Fruit fly (Drosophila melanogaster): Measurements from ENCODE around the gene CG9515.

The CG9515 gene

dm6 chr2L:8955597-8956335, 12.7 kb upstream of the CG9515 start:
- TF ChIP-seq kay (GFP tag; ENCODE audit: borderline replicate concordance) (peak; percentile 14), CG11617 (GFP tag; optimal IDR thresholded peaks at IDR 0.05) (no peak), pad (GFP tag; optimal IDR thresholded peaks at IDR 0.05) (no peak), cnc (optimal IDR thresholded peaks at IDR 0.05) (no peak), Clk (GFP tag; optimal IDR thresholded peaks at IDR 0.05) (no peak), cic (GFP tag; optimal IDR thresholded peaks at IDR 0.05) (peak; percentile 74), CG7101 (tag; optimal IDR thresholded peaks at IDR 0.05) (no peak), bab1 (GFP tag; optimal IDR thresholded peaks at IDR 0.05) (no peak), ovo (GFP tag; optimal IDR thresholded peaks at IDR 0.05) (no peak), CG7045 (GFP tag; optimal IDR thresholded peaks at IDR 0.05) (no peak), tj (GFP tag; optimal IDR thresholded peaks at IDR 0.05) (no peak), CG1620 (GFP tag; optimal IDR thresholded peaks at IDR 0.05) (no peak), Hr96 (GFP tag; optimal IDR thresholded peaks at IDR 0.05) (no peak), toe (GFP tag; optimal IDR thresholded peaks at IDR 0.05) (no peak), CG14711 (tag; optimal IDR thresholded peaks at IDR 0.05) (no peak), CG33017 (tag; optimal IDR thresholded peaks at IDR 0.05) (peak; percentile 15), Mnt (GFP tag; optimal IDR thresholded peaks at IDR 0.05) (peak; percentile 66), Crg-1 (GFP tag; optimal IDR thresholded peaks at IDR 0.05) (peak; percentile 16), CG12768 (GFP tag; optimal IDR thresholded peaks at IDR 0.05) (no peak), CG5204 (GFP tag; optimal IDR thresholded peaks at IDR 0.05) (no peak)

dm6 chr2L:8952194-8953037, 9.4 kb upstream of the CG9515 start:
- TF ChIP-seq Clk (GFP tag; optimal IDR thresholded peaks at IDR 0.05) (no peak), pad (GFP tag; optimal IDR thresholded peaks at IDR 0.05) (peak; percentile 4), CG12768 (GFP tag; optimal IDR thresholded peaks at IDR 0.05) (peak; percentile 53), Hr96 (GFP tag; optimal IDR thresholded peaks at IDR 0.05) (no peak), CG7045 (GFP tag; optimal IDR thresholded peaks at IDR 0.05) (no peak), cic (GFP tag; optimal IDR thresholded peaks at IDR 0.05) (peak; percentile 67), bab1 (GFP tag; optimal IDR thresholded peaks at IDR 0.05) (no peak), cnc (optimal IDR thresholded peaks at IDR 0.05) (no peak), Crg-1 (GFP tag; optimal IDR thresholded peaks at IDR 0.05) (no peak), CG33017 (tag; optimal IDR thresholded peaks at IDR 0.05) (peak; percentile 72), kay (GFP tag; ENCODE audit: borderline replicate concordance) (peak; percentile 96), CG14711 (tag; optimal IDR thresholded peaks at IDR 0.05) (no peak), CG11617 (GFP tag; optimal IDR thresholded peaks at IDR 0.05) (peak; percentile 11), toe (GFP tag; optimal IDR thresholded peaks at IDR 0.05) (no peak), CG1620 (GFP tag; optimal IDR thresholded peaks at IDR 0.05) (no peak), CG7101 (tag; optimal IDR thresholded peaks at IDR 0.05) (peak; percentile 56), CG5204 (GFP tag; optimal IDR thresholded peaks at IDR 0.05) (peak; percentile 44), Mnt (GFP tag; optimal IDR thresholded peaks at IDR 0.05) (no peak), tj (GFP tag; optimal IDR thresholded peaks at IDR 0.05) (peak; percentile 73), ovo (GFP tag; optimal IDR thresholded peaks at IDR 0.05) (peak; percentile 37)

DNA sequence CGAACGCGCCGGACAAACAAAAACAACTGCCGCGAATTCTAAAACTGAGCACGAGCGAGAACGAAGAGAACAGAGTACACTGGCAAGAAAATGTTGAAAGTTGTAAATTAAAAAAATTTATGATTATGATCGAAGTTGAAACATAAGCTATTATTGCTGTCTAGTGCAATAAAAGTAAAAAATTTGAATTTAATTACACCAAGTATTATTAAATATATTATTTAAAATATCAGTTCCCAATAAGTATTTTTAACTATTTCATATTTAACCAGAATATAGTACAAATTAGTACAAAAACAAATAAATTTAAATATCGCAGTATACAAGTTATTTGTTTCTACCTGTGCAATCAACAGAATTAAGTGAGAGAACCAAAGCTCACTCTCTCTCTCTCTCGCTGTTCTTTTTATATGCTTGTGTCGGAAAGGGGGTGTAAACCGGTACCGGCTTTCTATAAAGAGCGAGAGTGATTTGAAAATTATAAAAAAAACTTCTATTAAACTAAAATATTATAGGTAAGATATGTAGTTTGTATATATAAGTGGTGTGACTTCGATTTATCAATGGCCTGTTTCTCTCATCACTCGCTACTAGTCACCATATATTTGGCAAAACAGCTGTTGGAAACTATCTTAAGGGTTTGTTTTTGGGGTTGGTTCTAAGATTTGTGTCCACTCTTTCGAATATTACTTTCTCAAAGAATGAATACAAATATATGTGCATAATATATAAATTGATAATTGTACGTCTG, 8.3 kb upstream of the CG9515 start, which contains the start of gene C1GalTA:
TSS of gene C1GalTA (minus strand) at position 33 of the 751 bp plus-strand sequence.
- TF ChIP-seq toe (GFP tag; optimal IDR thresholded peaks at IDR 0.05) = peak; percentile 48
- TF ChIP-seq ovo (GFP tag; optimal IDR thresholded peaks at IDR 0.05) = peak; percentile 74
- peak; percentile 90 for TF ChIP-seq Crg-1 (GFP tag; optimal IDR thresholded peaks at IDR 0.05)
- TF ChIP-seq CG33017 (tag; optimal IDR thresholded peaks at IDR 0.05) = peak; percentile 99
- peak; percentile 99 for TF ChIP-seq CG11617 (GFP tag; optimal IDR thresholded peaks at IDR 0.05)
- peak; percentile 84 for TF ChIP-seq tj (GFP tag; optimal IDR thresholded peaks at IDR 0.05)
- peak; percentile 91 for TF ChIP-seq cic (GFP tag; optimal IDR thresholded peaks at IDR 0.05)
- no peak for TF ChIP-seq cnc (optimal IDR thresholded peaks at IDR 0.05)
- peak; percentile 97 for TF ChIP-seq CG14711 (tag; optimal IDR thresholded peaks at IDR 0.05)
- TF ChIP-seq kay (GFP tag; ENCODE audit: borderline replicate concordance) = peak; percentile 67
- peak; percentile 35 for TF ChIP-seq CG1620 (GFP tag; optimal IDR thresholded peaks at IDR 0.05)
- peak; percentile 89 for TF ChIP-seq pad (GFP tag; optimal IDR thresholded peaks at IDR 0.05)
- peak; percentile 72 for TF ChIP-seq CG5204 (GFP tag; optimal IDR thresholded peaks at IDR 0.05)
- TF ChIP-seq CG7101 (tag; optimal IDR thresholded peaks at IDR 0.05) = peak; percentile 99
- peak; percentile 66 for TF ChIP-seq Mnt (GFP tag; optimal IDR thresholded peaks at IDR 0.05)
- peak; percentile 99 for TF ChIP-seq bab1 (GFP tag; optimal IDR thresholded peaks at IDR 0.05)
- TF ChIP-seq Clk (GFP tag; optimal IDR thresholded peaks at IDR 0.05) = peak; percentile 88
- peak; percentile 64 for TF ChIP-seq Hr96 (GFP tag; optimal IDR thresholded peaks at IDR 0.05)
- peak; percentile 98 for TF ChIP-seq CG7045 (GFP tag; optimal IDR thresholded peaks at IDR 0.05)
- peak; percentile 98 for TF ChIP-seq CG12768 (GFP tag; optimal IDR thresholded peaks at IDR 0.05)

dm6 chr2L:8949919-8950722, 7.1 kb upstream of the CG9515 start:
- TF ChIP-seq Mnt (GFP tag; optimal IDR thresholded peaks at IDR 0.05) (peak; percentile 60), CG14711 (tag; optimal IDR thresholded peaks at IDR 0.05) (no peak), ovo (GFP tag; optimal IDR thresholded peaks at IDR 0.05) (peak; percentile 66), cic (GFP tag; optimal IDR thresholded peaks at IDR 0.05) (peak; percentile 77), kay (GFP tag; ENCODE audit: borderline replicate concordance) (no peak), CG11617 (GFP tag; optimal IDR thresholded peaks at IDR 0.05) (peak; percentile 6), CG12768 (GFP tag; optimal IDR thresholded peaks at IDR 0.05) (peak; percentile 22), pad (GFP tag; optimal IDR thresholded peaks at IDR 0.05) (peak; percentile 77)

All from whole organism, adult.